Worm (Caenorhabditis elegans): ENCODE data around the gene D2096.6.

DNA sequence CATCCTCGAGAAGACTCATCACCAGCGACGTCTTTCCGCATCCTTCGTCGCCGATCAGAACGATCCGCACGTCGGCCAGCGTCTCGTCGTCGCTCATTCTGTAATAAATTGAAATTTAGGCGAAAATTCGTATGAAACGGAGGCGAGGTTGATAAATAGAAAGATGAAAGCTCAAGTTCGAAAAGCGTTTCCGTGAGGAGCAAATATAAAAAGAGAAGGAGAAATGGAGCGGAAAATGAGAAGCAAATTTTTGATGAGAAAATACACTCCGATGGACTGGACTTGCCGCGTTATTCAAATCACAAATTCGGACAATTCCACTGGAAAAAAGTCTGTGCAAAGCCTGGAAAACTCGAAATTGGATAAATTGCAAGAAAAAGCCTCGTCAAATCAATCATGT, 25.1 kb upstream of the D2096.6 start, which contains the start of gene D2096.11:
- TF ChIP-seq aly-1 (tag; optimal IDR thresholded peaks at IDR 0.05) (no peak), flt-1 (GFP tag; IDR thresholded peaks at IDR 0.05) (no peak), ceh-13 (GFP tag; optimal IDR thresholded peaks at IDR 0.05) (no peak), ama-1 (optimal IDR thresholded peaks at IDR 0.05) (no peak), sea-1 (GFP tag; conservative IDR thresholded peaks at IDR 0.05) (no peak)
